Worm (Caenorhabditis elegans): ENCODE results near the gene hmp-1.

- TF ChIP-seq odd-2 (tag; optimal IDR thresholded peaks at IDR 0.05) (no peak), ref-2 (tag; optimal IDR thresholded peaks at IDR 0.05) (no peak), unc-86 (tag; optimal IDR thresholded peaks at IDR 0.05) (no peak), tbx-2 (tag; optimal IDR thresholded peaks at IDR 0.05) (no peak), ceh-14 (tag; optimal IDR thresholded peaks at IDR 0.05) (no peak), pqm-1 (tag; optimal IDR thresholded peaks at IDR 0.05) (no peak), nfya-1 (tag; optimal IDR thresholded peaks at IDR 0.05) (no peak), syd-9 (tag; optimal IDR thresholded peaks at IDR 0.05) (no peak), pha-4 (tag; optimal IDR thresholded peaks at IDR 0.05) (no peak)
Observed at ce11 chrV:11815566-11815965, 30.1 kb upstream of the hmp-1 start.

Data from whole organism, late embryonic.